Fruit fly (Drosophila melanogaster) whole organism, embryonic: ENCODE results near the gene CG32537.
A peak's percentile ranks its signal among the peaks of the same experiment; 100 is the strongest.

ENCODE experiments used
- Atf6 ChIP-seq: fragments of 200-800 bp; sonication (Bioruptor generic); IDR thresholded peaks from 2 replicates; pipeline ENCODE4 v1.3.6; 2022; ENCODE audit warnings: missing biosample characterization, missing genetic modification characterization
- Bgb ChIP-seq: fragments of 200-800 bp; sonication (Bioruptor generic); IDR thresholded peaks from 2 replicates; pipeline ENCODE4 v1.3.6; 2022; ENCODE audit warnings: missing biosample characterization, missing genetic modification characterization; ENCODE audit not compliant: partially characterized antibody
- Bteb2 ChIP-seq: fragments of 200-800 bp; sonication (Bioruptor generic); optimal IDR thresholded peaks from 2 replicates; lab custom pipeline; 2016; ENCODE audit warnings: missing biosample characterization, missing genetic modification characterization
- CG10274 ChIP-seq: fragments of 200-800 bp; sonication (Bioruptor generic); optimal IDR thresholded peaks from 3 replicates; lab custom pipeline; 2017; ENCODE audit warnings: missing biosample characterization, mild to moderate bottlenecking, missing genetic modification characterization
- CG10543 ChIP-seq: fragments of 200-800 bp; sonication (Bioruptor generic); optimal IDR thresholded peaks from 3 replicates; lab custom pipeline; 2017; ENCODE audit warnings: missing biosample characterization, mild to moderate bottlenecking, missing genetic modification characterization, moderate library complexity
- CG12391 ChIP-seq: fragments of 200-800 bp; sonication (Bioruptor generic); optimal IDR thresholded peaks from 3 replicates; lab custom pipeline; 2018; ENCODE audit warnings: missing biosample characterization, mild to moderate bottlenecking, missing genetic modification characterization, moderate library complexity
- CG13287 ChIP-seq: fragments of 200-800 bp; sonication (Bioruptor generic); IDR thresholded peaks from 2 replicates; pipeline ENCODE4 v1.3.6; 2022; ENCODE audit warnings: missing biosample characterization, missing genetic modification characterization; ENCODE audit not compliant: partially characterized antibody
- CG13296 ChIP-seq: fragments of 200-800 bp; sonication (Bioruptor generic); optimal IDR thresholded peaks from 3 replicates; lab custom pipeline; 2018; ENCODE audit warnings: missing biosample characterization, mild to moderate bottlenecking, missing genetic modification characterization
- CG15479 ChIP-seq: fragments of 200-800 bp; sonication (Bioruptor generic); optimal IDR thresholded peaks from 3 replicates; lab custom pipeline; 2019; ENCODE audit warnings: missing biosample characterization, mild to moderate bottlenecking, missing genetic modification characterization, moderate library complexity
- CG16863 ChIP-seq: fragments of 200-800 bp; sonication (Bioruptor generic); optimal IDR thresholded peaks from 3 replicates; lab custom pipeline; 2016; ENCODE audit warnings: missing biosample characterization, missing genetic modification characterization
- CG17361 ChIP-seq: fragments of 200-800 bp; sonication (Bioruptor generic); IDR thresholded peaks from 3 replicates; pipeline ENCODE4 v1.3.6; 2022; ENCODE audit warnings: missing biosample characterization, missing genetic modification characterization
- CG17912 ChIP-seq: fragments of 200-800 bp; sonication (Bioruptor generic); optimal IDR thresholded peaks from 2 replicates; lab custom pipeline; 2018; ENCODE audit warnings: missing biosample characterization, mild to moderate bottlenecking, missing genetic modification characterization
- CG3163 ChIP-seq: fragments of 200-800 bp; sonication (Bioruptor generic); optimal IDR thresholded peaks from 3 replicates; lab custom pipeline; 2016; ENCODE audit warnings: missing biosample characterization, missing genetic modification characterization
- CG6175 ChIP-seq: fragments of 200-800 bp; sonication (Bioruptor generic); IDR thresholded peaks from 3 replicates; pipeline ENCODE4 v1.3.6; 2022; ENCODE audit warnings: missing biosample characterization, missing genetic modification characterization
- CG6791 ChIP-seq: fragments of 200-800 bp; sonication (Bioruptor generic); IDR thresholded peaks from 3 replicates; pipeline ENCODE4 v1.3.6; 2022; ENCODE audit warnings: missing biosample characterization, missing genetic modification characterization; ENCODE audit not compliant: partially characterized antibody
- CG7928 ChIP-seq: fragments of 200-800 bp; sonication (Bioruptor generic); optimal IDR thresholded peaks from 2 replicates; lab custom pipeline; 2017; ENCODE audit warnings: missing biosample characterization, mild to moderate bottlenecking, missing genetic modification characterization
- CG9437 ChIP-seq: fragments of 200-800 bp; sonication (Bioruptor generic); optimal IDR thresholded peaks from 2 replicates; lab custom pipeline; 2018; ENCODE audit warnings: missing biosample characterization, mild to moderate bottlenecking, missing genetic modification characterization
- CG9797 ChIP-seq: fragments of 200-800 bp; sonication (Bioruptor generic); optimal IDR thresholded peaks from 3 replicates; lab custom pipeline; 2018; ENCODE audit warnings: missing biosample characterization, mild to moderate bottlenecking, missing genetic modification characterization
- Chrac-16 ChIP-seq: fragments of 200-800 bp; sonication (Bioruptor generic); optimal IDR thresholded peaks from 3 replicates; lab custom pipeline; 2016; ENCODE audit warnings: missing biosample characterization, missing genetic modification characterization
- CrebB ChIP-seq: fragments of 200-800 bp; sonication (Bioruptor generic); optimal IDR thresholded peaks from 3 replicates; lab custom pipeline; 2018; ENCODE audit warnings: missing biosample characterization, mild to moderate bottlenecking, missing genetic modification characterization
- D ChIP-seq, 2 experiments: fragments of 200-800 bp in 1 of 2; fragments of >200 bp in 1 of 2; sonication (Bioruptor generic) in 1 of 2; optimal IDR thresholded peaks; 2 replicates in 1 of 2; 3 replicates in 1 of 2; lab custom pipeline; 2017; ENCODE audit warnings: mild to moderate bottlenecking in 1 of 2, missing biosample characterization in 1 of 2, missing genetic modification characterization in 1 of 2, missing genetic modification reagents in 1 of 2
- Dip3 ChIP-seq: fragments of 200-800 bp; sonication (Bioruptor generic); optimal IDR thresholded peaks from 3 replicates; lab custom pipeline; 2016; ENCODE audit warnings: missing biosample characterization, missing genetic modification characterization
- Doc3 ChIP-seq: fragments of 200-800 bp; sonication (Bioruptor generic); IDR thresholded peaks from 3 replicates; pipeline ENCODE4 v1.3.6; 2022; ENCODE audit warnings: missing biosample characterization, missing genetic modification characterization; ENCODE audit not compliant: partially characterized antibody
- GATAe ChIP-seq: fragments of 200-800 bp; sonication (Bioruptor generic); conservative IDR thresholded peaks from 2 replicates; pipeline ENCODE4 v1.3.6; 2022; ENCODE audit warnings: missing biosample characterization, missing genetic modification characterization
- Hsf ChIP-seq: fragments of 200-800 bp; sonication (Bioruptor generic); optimal IDR thresholded peaks from 3 replicates; lab custom pipeline; 2016; ENCODE audit warnings: missing biosample characterization, missing genetic modification characterization
- Lim3 ChIP-seq: fragments of 200-800 bp; sonication (Bioruptor generic); IDR thresholded peaks from 2 replicates; pipeline ENCODE4 v1.3.6; 2022; ENCODE audit warnings: missing biosample characterization, missing genetic modification characterization
- Med ChIP-seq: fragments of 200-800 bp; sonication (Bioruptor generic); peaks from one replicate; lab custom pipeline; 2016; ENCODE audit warnings: missing biosample characterization, missing genetic modification characterization, mild to moderate bottlenecking, inconsistent platforms, moderate library complexity
- Myb ChIP-seq: fragments of 200-800 bp; sonication (Bioruptor generic); optimal IDR thresholded peaks from 2 replicates; lab custom pipeline; 2016; ENCODE audit warnings: missing biosample characterization, missing genetic modification characterization
- Usf ChIP-seq: fragments of 200-800 bp; sonication (Bioruptor generic); optimal IDR thresholded peaks from 2 replicates; lab custom pipeline; 2017; ENCODE audit warnings: missing genotype, missing biosample characterization, missing genetic modification characterization
- chinmo ChIP-seq: fragments of 200-800 bp; sonication (Bioruptor generic); IDR thresholded peaks from 4 replicates; pipeline ENCODE4 v1.3.6; 2022; ENCODE audit warnings: missing biosample characterization, missing genetic modification characterization; ENCODE audit not compliant: partially characterized antibody
- crp ChIP-seq, 2 experiments: fragments of 200-800 bp; sonication (Bioruptor generic); optimal IDR thresholded peaks; 2 replicates in 1 of 2; 3 replicates in 1 of 2; lab custom pipeline; 2017; ENCODE audit warnings: missing biosample characterization in 2 of 2, missing genetic modification characterization in 2 of 2, mild to moderate bottlenecking in 1 of 2, moderate library complexity in 1 of 2
- grau ChIP-seq: fragments of 200-800 bp; optimal IDR thresholded peaks from 3 replicates; lab custom pipeline; 2019; ENCODE audit warnings: missing biosample characterization, mild to moderate bottlenecking, missing genetic modification characterization, moderate library complexity
- gro ChIP-seq: fragments of 200-800 bp; sonication (Bioruptor generic); optimal IDR thresholded peaks from 2 replicates; lab custom pipeline; 2016; ENCODE audit warnings: missing biosample characterization, missing genetic modification characterization
- gt ChIP-seq: fragments of 200-800 bp; sonication (Bioruptor generic); IDR thresholded peaks from 2 replicates; pipeline ENCODE4 v1.3.6; 2022; ENCODE audit warnings: missing biosample characterization, missing genetic modification characterization
- hbn ChIP-seq: fragments of 200-800 bp; sonication (Bioruptor generic); IDR thresholded peaks from 2 replicates; pipeline ENCODE4 v1.3.6; 2022; ENCODE audit warnings: missing biosample characterization, missing genetic modification characterization; ENCODE audit not compliant: partially characterized antibody
- hkb ChIP-seq, 2 experiments: fragments of 200-800 bp in 1 of 2; fragments of >200 bp in 1 of 2; sonication (Bioruptor generic) in 1 of 2; IDR thresholded peaks in 1 of 2; optimal IDR thresholded peaks in 1 of 2; 2 replicates each; pipeline versions ENCODE4 v1.3.6 to Lab custom; 2017 to 2022; ENCODE audit warnings: missing biosample characterization in 1 of 2, missing genetic modification characterization in 1 of 2
- inv ChIP-seq: fragments of 200-800 bp; sonication (Bioruptor generic); IDR thresholded peaks from 2 replicates; pipeline ENCODE4 v1.3.6; 2022; ENCODE audit warnings: missing biosample characterization, missing genetic modification characterization; ENCODE audit not compliant: partially characterized antibody
- ken ChIP-seq: fragments of 200-800 bp; sonication (Bioruptor generic); IDR thresholded peaks from 3 replicates; pipeline ENCODE4 v1.3.6; 2022; ENCODE audit warnings: missing biosample characterization, missing genetic modification characterization
- kni ChIP-seq: fragments of 200-800 bp; sonication (Bioruptor generic); optimal IDR thresholded peaks from 3 replicates; lab custom pipeline; 2017; ENCODE audit warnings: mild to moderate bottlenecking, missing biosample characterization, missing genetic modification reagents, missing genetic modification characterization
- nau ChIP-seq: fragments of 200-800 bp; sonication (Bioruptor generic); optimal IDR thresholded peaks from 3 replicates; lab custom pipeline; 2017; ENCODE audit warnings: missing biosample characterization, mild to moderate bottlenecking, missing genetic modification characterization, missing genetic modification reagents
- pb ChIP-seq: fragments of 200-800 bp; sonication (Bioruptor generic); optimal IDR thresholded peaks from 3 replicates; lab custom pipeline; 2016; ENCODE audit warnings: missing biosample characterization, missing genetic modification characterization
- shn ChIP-seq: fragments of 200-800 bp; sonication (Bioruptor generic); optimal IDR thresholded peaks from 3 replicates; lab custom pipeline; 2016; ENCODE audit warnings: missing biosample characterization, missing genetic modification characterization
- sna ChIP-seq: fragments of 200-800 bp; sonication (Bioruptor generic); IDR thresholded peaks from 2 replicates; pipeline ENCODE4 v1.3.6; 2022; ENCODE audit warnings: missing biosample characterization, missing genetic modification characterization; ENCODE audit not compliant: partially characterized antibody
- stwl ChIP-seq: fragments of 200-800 bp; sonication (Bioruptor generic); optimal IDR thresholded peaks from 3 replicates; lab custom pipeline; 2018; ENCODE audit warnings: missing biosample characterization, mild to moderate bottlenecking, missing genetic modification characterization, moderate library complexity
- trem ChIP-seq: fragments of 200-800 bp; optimal IDR thresholded peaks from 3 replicates; lab custom pipeline; 2019; ENCODE audit warnings: missing biosample characterization, mild to moderate bottlenecking, missing genetic modification characterization, moderate library complexity
- tx ChIP-seq: fragments of 200-800 bp; sonication (Bioruptor generic); optimal IDR thresholded peaks from 2 replicates; lab custom pipeline; 2016; ENCODE audit warnings: missing biosample characterization, missing genetic modification characterization
- z ChIP-seq: fragments of 200-800 bp; sonication (Bioruptor generic); IDR thresholded peaks from 3 replicates; pipeline ENCODE4 v1.3.6; 2022; ENCODE audit warnings: missing biosample characterization, missing genetic modification characterization
- zfh2 ChIP-seq: fragments of 200-800 bp; sonication (Bioruptor generic); optimal IDR thresholded peaks from 2 replicates; lab custom pipeline; 2016; ENCODE audit warnings: missing biosample characterization, missing genetic modification characterization

CG32537 gene

DNA sequence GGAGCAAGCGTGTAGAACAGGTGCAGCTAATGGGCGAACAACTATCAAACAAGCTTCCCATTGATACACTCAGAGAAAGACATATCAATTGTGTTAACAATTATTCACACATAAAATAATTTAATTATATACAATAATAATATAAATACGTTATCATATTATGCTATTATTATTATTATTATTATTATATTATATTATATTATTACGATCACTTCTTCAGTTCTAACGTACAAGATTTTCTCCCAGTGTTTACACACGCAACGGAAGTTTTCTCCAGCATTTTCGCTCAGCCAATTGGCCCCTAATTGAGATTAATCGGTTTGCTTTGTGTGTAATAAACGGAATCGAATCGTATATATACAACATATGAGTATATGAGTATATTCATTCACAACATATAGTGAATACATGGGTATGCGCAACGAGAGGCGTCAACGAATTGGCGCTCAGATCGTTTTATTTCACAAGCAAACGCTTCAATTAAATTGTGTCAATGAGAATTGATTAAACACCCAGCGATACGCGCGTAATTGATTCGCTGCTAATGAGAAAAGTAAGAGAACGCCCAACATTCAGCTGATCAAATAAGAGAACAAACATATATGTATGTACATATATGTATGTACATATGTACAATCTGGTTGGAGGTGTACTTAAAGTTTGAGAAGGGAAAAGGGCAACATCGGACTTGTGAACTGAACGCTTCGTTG, 40.9 kb upstream of the CG32537 start (continued):
- no peak for TF ChIP-seq Usf (GFP tag; lab: Kevin White, UChicago)
- TF ChIP-seq Doc3 = no peak
- TF ChIP-seq CG16863 = no peak
- no peak for TF ChIP-seq sna (GFP tag; lab: Robert Waterston, UW)
- TF ChIP-seq CG10274 (GFP tag; lab: Kevin White, UChicago) = no peak
- no peak for TF ChIP-seq kni (GFP tag; lab: Kevin White, UChicago)
- TF ChIP-seq inv (GFP tag; lab: Robert Waterston, UW) = no peak
- no peak for TF ChIP-seq gt (GFP tag; lab: Robert Waterston, UW)
- TF ChIP-seq chinmo (GFP tag; lab: Robert Waterston, UW) = no peak
- TF ChIP-seq CG9797 (GFP tag; lab: Kevin White, UChicago) = no peak
- TF ChIP-seq Myb (GFP tag; lab: Kevin White, UChicago) = no peak
- no peak for TF ChIP-seq CG15479 (GFP tag; lab: Kevin White, UChicago)
- no peak for TF ChIP-seq pb (GFP tag; lab: Kevin White, UChicago)
- no peak for TF ChIP-seq CG7928
- peak; percentile 79 for TF ChIP-seq grau
- TF ChIP-seq z = no peak
- TF ChIP-seq CG13287 (GFP tag; lab: Robert Waterston, UW) = no peak
- no peak for TF ChIP-seq Lim3 (GFP tag; lab: Robert Waterston, UW)
- peak; percentile 61 for TF ChIP-seq CG13296
- TF ChIP-seq tx (GFP tag; lab: Kevin White, UChicago) = no peak
- TF ChIP-seq Atf6 = peak; percentile 7; the same call in 1 of the 2 replicates
- TF ChIP-seq Med (GFP tag; lab: Kevin White, UChicago) = no peak
- TF ChIP-seq CG17361 = peak; percentile 79
- no peak for TF ChIP-seq hbn
- no peak for TF ChIP-seq D (optimal IDR thresholded peaks at IDR 0.05; lab: Kevin White, UChicago)
- TF ChIP-seq D (GFP tag; optimal IDR thresholded peaks at IDR 0.05; lab: Kevin White, UChicago) = peak; percentile 28
- TF ChIP-seq crp (GFP tag; optimal IDR thresholded peaks at IDR 0.05; lab: Kevin White, UChicago) = no peak
- no peak for TF ChIP-seq CrebB (tag; lab: Kevin White, UChicago)
- TF ChIP-seq ken (GFP tag; lab: Robert Waterston, UW) = no peak
- TF ChIP-seq nau (GFP tag; lab: Kevin White, UChicago) = no peak
- peak; percentile 10 for TF ChIP-seq Chrac-16 (GFP tag; lab: Kevin White, UChicago)
- no peak for TF ChIP-seq zfh2
- TF ChIP-seq CG9437 = peak; percentile 32
- no peak for TF ChIP-seq shn (GFP tag; lab: Kevin White, UChicago)
- TF ChIP-seq CG6791 (GFP tag; lab: Robert Waterston, UW) = no peak
- TF ChIP-seq GATAe (GFP tag; lab: Robert Waterston, UW) = no peak
- TF ChIP-seq gro (GFP tag; lab: Kevin White, UChicago) = no peak
- no peak for TF ChIP-seq CG6175
- TF ChIP-seq stwl (tag; lab: Kevin White, UChicago) = no peak
- TF ChIP-seq CG3163 (GFP tag; lab: Kevin White, UChicago) = peak; percentile 7
- no peak for TF ChIP-seq Dip3 (GFP tag; lab: Kevin White, UChicago)
- peak; percentile 39 for TF ChIP-seq trem (tag; lab: Kevin White, UChicago)
- no peak for TF ChIP-seq Bteb2 (GFP tag; lab: Kevin White, UChicago)
- TF ChIP-seq CG12391 (tag; lab: Kevin White, UChicago) = peak; percentile 73
- no peak for TF ChIP-seq Bgb (GFP tag; lab: Robert Waterston, UW)
- TF ChIP-seq hkb (optimal IDR thresholded peaks at IDR 0.05; lab: Kevin White, UChicago) = no peak
- TF ChIP-seq hkb (GFP tag; IDR thresholded peaks at IDR 0.05; lab: Robert Waterston, UW) = peak; percentile 70
- no peak for TF ChIP-seq Hsf (GFP tag; lab: Kevin White, UChicago)
- TF ChIP-seq CG17912 (GFP tag; lab: Kevin White, UChicago) = no peak
- TF ChIP-seq CG10543 (GFP tag; lab: Kevin White, UChicago) = peak; percentile 34
